Worm (Caenorhabditis elegans) whole organism, young adult: ENCODE results near the gene F22B3.7.

Source experiments
- B0019.2 ChIP-seq: fragments of 200-800 bp; sonication (Bioruptor generic); conservative IDR thresholded peaks from 2 replicates; pipeline ENCODE4 v1.3.6; 2022; ENCODE audit warnings: missing genetic modification reagents, missing genetic modification characterization, missing compliant biosample characterization
- B0336.3 ChIP-seq: fragments of 200-800 bp; sonication (Bioruptor generic); IDR thresholded peaks from 2 replicates; pipeline ENCODE4 v1.3.6; 2022; ENCODE audit warnings: missing genetic modification characterization, missing compliant biosample characterization
- D2030.7 ChIP-seq: fragments of 200-800 bp; sonication (Bioruptor generic); IDR thresholded peaks from 2 replicates; pipeline ENCODE4 v1.3.6; 2022; ENCODE audit warnings: missing genetic modification reagents, missing genetic modification characterization, missing compliant biosample characterization
- F23B12.7 ChIP-seq: sonication (generic microtip); optimal IDR thresholded peaks from 2 replicates; lab custom pipeline; 2017; ENCODE audit warnings: missing genetic modification characterization, mild to moderate bottlenecking, missing compliant biosample characterization, antibody characterized with exemption, moderate library complexity; ENCODE audit not compliant: insufficient read depth
- F37B4.10 ChIP-seq: fragments of 200-800 bp; sonication (Bioruptor generic); IDR thresholded peaks from 2 replicates; pipeline ENCODE4 v1.3.6; 2022; ENCODE audit warnings: missing genetic modification characterization, missing compliant biosample characterization
- F52B5.7 ChIP-seq: sonication (generic microtip); optimal IDR thresholded peaks from 2 replicates; lab custom pipeline; 2016; ENCODE audit warnings: mild to moderate bottlenecking, missing genetic modification characterization, missing compliant biosample characterization
- F57C9.4 ChIP-seq: sonication (generic microtip); optimal IDR thresholded peaks from 2 replicates; lab custom pipeline; 2017; ENCODE audit warnings: mild to moderate bottlenecking, missing genetic modification characterization, missing compliant biosample characterization
- K11D2.4 ChIP-seq: fragments of 200-800 bp; sonication (Bioruptor generic); IDR thresholded peaks from 2 replicates; pipeline ENCODE4 v1.3.6; 2022; ENCODE audit warnings: missing genetic modification reagents, missing genetic modification characterization, missing compliant biosample characterization
- Y79H2A.3 ChIP-seq: fragments of 200-800 bp; sonication (Bioruptor generic); conservative IDR thresholded peaks from 2 replicates; pipeline ENCODE4 v1.3.6; 2022; ENCODE audit warnings: missing genetic modification reagents, missing genetic modification characterization, missing compliant biosample characterization
- ZK185.1 ChIP-seq: sonication (generic microtip); optimal IDR thresholded peaks from 2 replicates; lab custom pipeline; 2016; ENCODE audit warnings: mild to moderate bottlenecking, missing genetic modification characterization, missing compliant biosample characterization; ENCODE audit not compliant: poor library complexity, severe bottlenecking
- aptf-3 ChIP-seq: fragments of 200-800 bp; sonication (Bioruptor generic); IDR thresholded peaks from 2 replicates; pipeline ENCODE4 v1.3.6; 2022; ENCODE audit warnings: missing genetic modification characterization, missing compliant biosample characterization
- athp-1 ChIP-seq: sonication (generic microtip); optimal IDR thresholded peaks from 2 replicates; lab custom pipeline; 2017; ENCODE audit warnings: mild to moderate bottlenecking, missing genetic modification characterization, missing compliant biosample characterization
- attf-5 ChIP-seq: fragments of 200-800 bp; sonication (Bioruptor generic); optimal IDR thresholded peaks from 2 replicates; lab custom pipeline; 2018; ENCODE audit warnings: mild to moderate bottlenecking, missing genetic modification characterization, missing compliant biosample characterization
- bed-2 ChIP-seq: fragments of 200-800 bp; sonication (Bioruptor generic); IDR thresholded peaks from 2 replicates; pipeline ENCODE4 v1.3.6; 2022; ENCODE audit warnings: missing genetic modification reagents, missing genetic modification characterization, missing compliant biosample characterization
- ccch-3 ChIP-seq: fragments of 200-800 bp; sonication (Bioruptor generic); optimal IDR thresholded peaks from 2 replicates; lab custom pipeline; 2018; ENCODE audit warnings: mild to moderate bottlenecking, missing genetic modification characterization, missing compliant biosample characterization
- ceh-40 ChIP-seq: fragments of 200-800 bp; sonication (Bioruptor generic); IDR thresholded peaks from 2 replicates; pipeline ENCODE4 v1.3.6; 2022; ENCODE audit warnings: missing genetic modification characterization, missing compliant biosample characterization
- ceh-58 ChIP-seq: fragments of 200-800 bp; sonication (Bioruptor generic); IDR thresholded peaks from 2 replicates; pipeline ENCODE4 v1.3.6; 2022; ENCODE audit warnings: missing genetic modification characterization, missing compliant biosample characterization
- ceh-79 ChIP-seq: sonication (generic microtip); optimal IDR thresholded peaks from 2 replicates; lab custom pipeline; 2017; ENCODE audit warnings: mild to moderate bottlenecking, missing genetic modification characterization, missing compliant biosample characterization
- chd-7 ChIP-seq: sonication (generic microtip); optimal IDR thresholded peaks from 2 replicates; lab custom pipeline; 2016; ENCODE audit warnings: mild to moderate bottlenecking, missing genetic modification characterization, moderate library complexity, missing compliant biosample characterization
- die-1 ChIP-seq: sonication (generic microtip); optimal IDR thresholded peaks from 2 replicates; lab custom pipeline; 2016; ENCODE audit warnings: missing genotype, mild to moderate bottlenecking, missing genetic modification characterization, missing compliant biosample characterization
- dpff-1 ChIP-seq: sonication (generic microtip); optimal IDR thresholded peaks from 2 replicates; lab custom pipeline; 2017; ENCODE audit warnings: mild to moderate bottlenecking, missing genetic modification characterization, missing compliant biosample characterization
- egl-44 ChIP-seq: fragments of 200-800 bp; sonication (Bioruptor generic); IDR thresholded peaks from 2 replicates; pipeline ENCODE4 v1.3.6; 2022; ENCODE audit warnings: missing genetic modification reagents, missing genetic modification characterization, missing compliant biosample characterization
- gei-17 ChIP-seq: fragments of 200-800 bp; sonication (Bioruptor generic); optimal IDR thresholded peaks from 2 replicates; lab custom pipeline; 2018; ENCODE audit warnings: mild to moderate bottlenecking, missing genetic modification characterization, missing compliant biosample characterization
- hlh-12 ChIP-seq: sonication (generic microtip); optimal IDR thresholded peaks from 2 replicates; lab custom pipeline; 2016; ENCODE audit warnings: missing genetic modification characterization, missing compliant biosample characterization
- hrde-1 ChIP-seq: sonication (generic microtip); optimal IDR thresholded peaks from 2 replicates; lab custom pipeline; 2016; ENCODE audit warnings: missing genetic modification characterization, mild to moderate bottlenecking, missing compliant biosample characterization, moderate library complexity, missing genotype, missing genetic modification reagents, borderline replicate concordance
- lag-1 ChIP-seq: fragments of 200-800 bp; sonication (Bioruptor generic); IDR thresholded peaks from 2 replicates; pipeline ENCODE4 v1.3.6; 2022; ENCODE audit warnings: missing genetic modification reagents, missing genetic modification characterization, missing compliant biosample characterization
- lin-35 ChIP-seq, 3 experiments: fragments of 150-350 bp in 2 of 3; sonication (generic microtip) in 1 of 3; optimal IDR thresholded peaks; 2 replicates each; lab custom pipeline; 2014 to 2018; ENCODE audit warnings: missing biosample characterization in 3 of 3, missing genetic modification characterization in 3 of 3, missing genetic modification reagents in 3 of 3
- lin-40 ChIP-seq: sonication (generic microtip); optimal IDR thresholded peaks from 2 replicates; lab custom pipeline; 2016; ENCODE audit warnings: missing genetic modification characterization, mild to moderate bottlenecking, missing compliant biosample characterization, missing genotype, missing genetic modification reagents
- lin-54 ChIP-seq: fragments of 200-800 bp; sonication (Bioruptor generic); optimal IDR thresholded peaks from 2 replicates; lab custom pipeline; 2018; ENCODE audit warnings: mild to moderate bottlenecking, missing genetic modification characterization, missing compliant biosample characterization
- lsy-27 ChIP-seq: sonication (generic microtip); optimal IDR thresholded peaks from 2 replicates; lab custom pipeline; 2017; ENCODE audit warnings: missing genetic modification characterization, mild to moderate bottlenecking, missing compliant biosample characterization, antibody characterized with exemption, missing genotype, borderline replicate concordance; ENCODE audit not compliant: insufficient read depth
- mcd-1 ChIP-seq: fragments of 200-800 bp; sonication (Bioruptor generic); IDR thresholded peaks from 2 replicates; pipeline ENCODE4 v1.3.6; 2022; ENCODE audit warnings: missing genetic modification reagents, missing genetic modification characterization, missing compliant biosample characterization
- mes-4 ChIP-seq: sonication (generic microtip); optimal IDR thresholded peaks from 2 replicates; lab custom pipeline; 2016; ENCODE audit warnings: missing genotype, missing genetic modification characterization, missing compliant biosample characterization
- mxl-1 ChIP-seq: sonication (generic microtip); optimal IDR thresholded peaks from 2 replicates; lab custom pipeline; 2016; ENCODE audit warnings: missing genetic modification characterization, missing compliant biosample characterization
- nfya-2 ChIP-seq: fragments of 200-800 bp; sonication (Bioruptor generic); IDR thresholded peaks from 2 replicates; pipeline ENCODE4 v1.3.6; 2022; ENCODE audit warnings: missing genetic modification reagents, missing genetic modification characterization, missing compliant biosample characterization
- nfyb-1 ChIP-seq: fragments of 200-800 bp; sonication (Bioruptor generic); IDR thresholded peaks from 2 replicates; pipeline ENCODE4 v1.3.6; 2022; ENCODE audit warnings: missing genetic modification reagents, missing genetic modification characterization, missing compliant biosample characterization
- nhr-120 ChIP-seq: fragments of 200-800 bp; sonication (Bioruptor generic); IDR thresholded peaks from 2 replicates; pipeline ENCODE4 v1.3.6; 2022; ENCODE audit warnings: missing genetic modification characterization, missing compliant biosample characterization
- nhr-179 ChIP-seq: sonication (generic microtip); optimal IDR thresholded peaks from 2 replicates; lab custom pipeline; 2016; ENCODE audit warnings: mild to moderate bottlenecking, missing genetic modification characterization, missing compliant biosample characterization
- nhr-90 ChIP-seq: sonication (generic microtip); optimal IDR thresholded peaks from 2 replicates; lab custom pipeline; 2016; ENCODE audit warnings: missing genotype, mild to moderate bottlenecking, missing genetic modification characterization, missing compliant biosample characterization
- pbrm-1 ChIP-seq: fragments of 200-800 bp; sonication (Bioruptor generic); IDR thresholded peaks from 2 replicates; pipeline ENCODE4 v1.3.6; 2022; ENCODE audit warnings: missing genetic modification reagents, missing genetic modification characterization, missing compliant biosample characterization
- rpc-1 ChIP-seq, 2 experiments: fragments of 150-350 bp in 1 of 2; sonication (generic microtip) in 1 of 2; optimal IDR thresholded peaks; 2 replicates each; lab custom pipeline; 2014 to 2018; ENCODE audit warnings: missing biosample characterization in 1 of 2, missing genetic modification characterization in 1 of 2, missing genetic modification reagents in 1 of 2, missing genotype in 1 of 2
- snpc-1.3 ChIP-seq: sonication (generic microtip); optimal IDR thresholded peaks from 2 replicates; lab custom pipeline; 2017; ENCODE audit warnings: missing genetic modification characterization, mild to moderate bottlenecking, missing compliant biosample characterization, antibody characterized with exemption, moderate library complexity, missing genotype, missing genetic modification reagents; ENCODE audit not compliant: insufficient read depth
- snpc-4 ChIP-seq, 5 experiments: fragments of 150-350 bp in 1 of 5; sonication (generic microtip) in 4 of 5; optimal IDR thresholded peaks; 2 replicates each; lab custom pipeline; 2014 to 2018; ENCODE audit warnings: missing genetic modification characterization in 5 of 5, missing biosample characterization in 3 of 5, antibody characterized with exemption in 2 of 5, mild to moderate bottlenecking in 2 of 5, missing compliant biosample characterization in 2 of 5, missing genotype in 2 of 5, moderate library complexity in 2 of 5, missing genetic modification reagents in 1 of 5
- sptf-2 ChIP-seq: fragments of 200-800 bp; sonication (Bioruptor generic); optimal IDR thresholded peaks from 2 replicates; lab custom pipeline; 2018; ENCODE audit warnings: mild to moderate bottlenecking, missing genetic modification characterization, missing compliant biosample characterization
- unc-62 ChIP-seq: fragments of 150-350 bp; optimal IDR thresholded peaks from 2 replicates; lab custom pipeline; 2014; ENCODE audit warnings: missing biosample characterization, missing genetic modification reagents, missing genetic modification characterization
- zim-3 ChIP-seq: sonication (generic microtip); optimal IDR thresholded peaks from 2 replicates; lab custom pipeline; 2017; ENCODE audit warnings: mild to moderate bottlenecking, missing genetic modification characterization, moderate library complexity, missing compliant biosample characterization
- ztf-22 ChIP-seq: fragments of 200-800 bp; sonication (Bioruptor generic); optimal IDR thresholded peaks from 2 replicates; lab custom pipeline; 2018; ENCODE audit warnings: mild to moderate bottlenecking, missing genetic modification characterization, moderate library complexity, missing compliant biosample characterization
- ztf-3 ChIP-seq: fragments of 200-800 bp; sonication (Bioruptor generic); optimal IDR thresholded peaks from 2 replicates; lab custom pipeline; 2018; ENCODE audit warnings: mild to moderate bottlenecking, missing genetic modification characterization, missing compliant biosample characterization
- ztf-6 ChIP-seq: fragments of 200-800 bp; sonication (Bioruptor generic); IDR thresholded peaks from 2 replicates; pipeline ENCODE4 v1.3.6; 2022; ENCODE audit warnings: missing genetic modification reagents, missing genetic modification characterization, missing compliant biosample characterization

F22B3.7 gene

DNA sequence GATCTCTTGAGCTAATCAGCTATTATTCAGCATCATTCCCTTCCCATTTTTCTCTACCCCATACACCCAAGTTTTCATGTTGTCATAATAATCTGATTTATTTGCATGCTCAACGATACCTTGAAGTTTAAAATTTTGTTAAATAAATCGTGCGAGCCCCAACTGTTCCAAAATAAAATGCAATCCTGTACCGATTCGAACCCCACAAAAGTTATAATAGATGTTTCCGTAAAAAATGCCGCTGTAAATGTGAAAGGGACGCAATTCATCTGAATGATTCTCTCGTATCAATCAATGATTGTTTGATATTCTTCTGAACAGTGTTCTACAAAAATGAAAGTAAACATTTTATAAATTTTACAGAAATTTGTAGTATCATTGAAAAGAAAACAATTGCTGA is 44.2 kb downstream of the F22B3.7 start (continued):
- TF ChIP-seq ccch-3 (GFP tag; lab: Kevin White, UChicago) (no peak), ceh-58 (GFP tag; lab: Robert Waterston, UW) (peak; percentile 75; the same call in 1 of the 2 replicates), lin-54 (peak; percentile 71), hlh-12 (no peak), D2030.7 (GFP tag; lab: Robert Waterston, UW) (peak; percentile 52), lin-40 (tag; lab: Kevin White, UChicago) (no peak), die-1 (tag; lab: Kevin White, UChicago) (peak; percentile 56), attf-5 (no peak), pbrm-1 (GFP tag; lab: Robert Waterston, UW) (no peak), lin-35 (GFP tag; optimal IDR thresholded peaks at IDR 0.05; lab: Kevin White, UChicago) (no peak), ceh-40 (peak; percentile 68; the same call in 1 of the 2 replicates), gei-17 (GFP tag; lab: Kevin White, UChicago) (no peak), B0019.2 (GFP tag; lab: Robert Waterston, UW) (no peak), ztf-3 (GFP tag; lab: Kevin White, UChicago) (no peak), mes-4 (tag; lab: Kevin White, UChicago) (peak; percentile 52), mcd-1 (no peak), ceh-79 (tag; lab: Kevin White, UChicago) (no peak), aptf-3 (GFP tag; lab: Robert Waterston, UW) (no peak), nfyb-1 (GFP tag; lab: Robert Waterston, UW) (no peak), mxl-1 (tag; lab: Kevin White, UChicago) (no peak), ztf-22 (GFP tag; lab: Kevin White, UChicago) (no peak), nhr-90 (tag; lab: Kevin White, UChicago) (no peak), sptf-2 (GFP tag; lab: Kevin White, UChicago) (no peak), Y79H2A.3 (peak; percentile 91), nhr-120 (GFP tag; lab: Robert Waterston, UW) (no peak), ZK185.1 (tag; lab: Kevin White, UChicago) (no peak), athp-1 (tag; lab: Kevin White, UChicago) (peak; percentile 37), zim-3 (tag; lab: Kevin White, UChicago) (no peak), rpc-1 (optimal IDR thresholded peaks at IDR 0.05; lab: Kevin White, UChicago) (no peak), rpc-1 (tag; optimal IDR thresholded peaks at IDR 0.05; lab: Kevin White, UChicago) (peak; percentile 2), B0336.3 (peak; percentile 84), F52B5.7 (tag; lab: Kevin White, UChicago) (peak; percentile 22), lsy-27 (tag; lab: Kevin White, UChicago) (no peak), nfya-2 (GFP tag; lab: Robert Waterston, UW) (no peak), ztf-6 (no peak), chd-7 (tag; lab: Kevin White, UChicago) (no peak), K11D2.4 (no peak), egl-44 (0 out of 2 replicates have a peak, but pooled peaks have one; percentile 55), snpc-4 (GFP tag; optimal IDR thresholded peaks at IDR 0.05; lab: Kevin White, UChicago) (no peak), snpc-4 (tag; optimal IDR thresholded peaks at IDR 0.05; lab: Kevin White, UChicago) (peak in 2 of 4 experiments; percentile 14 to 24), snpc-1.3 (tag; lab: Kevin White, UChicago) (peak; percentile 69), unc-62 (GFP tag; lab: Kevin White, UChicago) (no peak), bed-2 (no peak), F37B4.10 (GFP tag; lab: Robert Waterston, UW) (no peak), nhr-179 (no peak), F57C9.4 (tag; lab: Kevin White, UChicago) (no peak), F23B12.7 (tag; lab: Kevin White, UChicago) (no peak), hrde-1 (tag; lab: Kevin White, UChicago) (peak; percentile 91), dpff-1 (tag; lab: Kevin White, UChicago) (no peak), lag-1 (GFP tag; lab: Robert Waterston, UW) (no peak)
